Worm (Caenorhabditis elegans) whole organism, late embryonic: ENCODE measurements around the gene ZK1290.11.

ENCODE experiments used
- C38D4.7 ChIP-seq: fragments of 200-800 bp; sonication (Bioruptor generic); optimal IDR thresholded peaks from 2 replicates; lab custom pipeline; 2018; ENCODE audit warnings: mild to moderate bottlenecking, missing genetic modification characterization, moderate library complexity, missing compliant biosample characterization
- F13H6.1 ChIP-seq: sonication (generic microtip); optimal IDR thresholded peaks from 2 replicates; lab custom pipeline; 2016; ENCODE audit warnings: missing genetic modification characterization, missing compliant biosample characterization
- K02D7.2 ChIP-seq: sonication (generic microtip); optimal IDR thresholded peaks from 2 replicates; lab custom pipeline; 2017; ENCODE audit warnings: mild to moderate bottlenecking, missing genetic modification characterization, missing compliant biosample characterization
- K09A11.1 ChIP-seq: sonication (generic microtip); optimal IDR thresholded peaks from 2 replicates; lab custom pipeline; 2017; ENCODE audit warnings: antibody characterized with exemption, mild to moderate bottlenecking, missing genetic modification characterization, missing compliant biosample characterization; ENCODE audit not compliant: insufficient read depth
- ahr-1 ChIP-seq: sonication (generic microtip); optimal IDR thresholded peaks from 2 replicates; lab custom pipeline; 2016; ENCODE audit warnings: missing genetic modification characterization, missing compliant biosample characterization
- ama-1 ChIP-seq: fragments of 150-350 bp; optimal IDR thresholded peaks from 2 replicates; lab custom pipeline; 2014
- ceh-14 ChIP-seq: sonication (generic microtip); optimal IDR thresholded peaks from 2 replicates; lab custom pipeline; 2016; ENCODE audit warnings: missing genotype, missing genetic modification characterization, missing compliant biosample characterization
- ceh-18 ChIP-seq: sonication (generic microtip); optimal IDR thresholded peaks from 2 replicates; lab custom pipeline; 2016; ENCODE audit warnings: missing genetic modification characterization, missing compliant biosample characterization
- ceh-19 ChIP-seq: fragments of 200-800 bp; sonication (Bioruptor generic); optimal IDR thresholded peaks from 2 replicates; lab custom pipeline; 2018; ENCODE audit warnings: mild to moderate bottlenecking, missing genetic modification characterization, missing compliant biosample characterization
- ceh-24 ChIP-seq: sonication (generic microtip); optimal IDR thresholded peaks from 2 replicates; lab custom pipeline; 2016; ENCODE audit warnings: mild to moderate bottlenecking, missing genetic modification characterization, missing compliant biosample characterization
- ceh-34 ChIP-seq: sonication (generic microtip); optimal IDR thresholded peaks from 2 replicates; lab custom pipeline; 2016; ENCODE audit warnings: mild to moderate bottlenecking, missing genetic modification characterization, missing compliant biosample characterization
- ceh-6 ChIP-seq: fragments of 200-800 bp; sonication (Bioruptor generic); optimal IDR thresholded peaks from 2 replicates; lab custom pipeline; 2018; ENCODE audit warnings: mild to moderate bottlenecking, missing genetic modification characterization, missing compliant biosample characterization
- ceh-9 ChIP-seq: sonication (generic microtip); optimal IDR thresholded peaks from 2 replicates; lab custom pipeline; 2016; ENCODE audit warnings: mild to moderate bottlenecking, missing genetic modification characterization, inconsistent platforms, missing compliant biosample characterization
- dmd-4 ChIP-seq: sonication (generic microtip); optimal IDR thresholded peaks from 2 replicates; lab custom pipeline; 2016; ENCODE audit warnings: borderline replicate concordance, missing genetic modification characterization, missing compliant biosample characterization
- elt-4 ChIP-seq: sonication (generic microtip); optimal IDR thresholded peaks from 2 replicates; lab custom pipeline; 2016; ENCODE audit warnings: missing genetic modification characterization, missing compliant biosample characterization
- eyg-1 ChIP-seq: sonication (generic microtip); optimal IDR thresholded peaks from 2 replicates; lab custom pipeline; 2016; ENCODE audit warnings: missing genotype, missing genetic modification characterization, missing compliant biosample characterization
- fkh-10 ChIP-seq: fragments of 150-350 bp; optimal IDR thresholded peaks from 2 replicates; lab custom pipeline; 2014; ENCODE audit warnings: missing biosample characterization, missing genetic modification reagents, missing genetic modification characterization
- fkh-6 ChIP-seq: sonication (generic microtip); optimal IDR thresholded peaks from 2 replicates; lab custom pipeline; 2016; ENCODE audit warnings: missing genetic modification characterization, missing compliant biosample characterization
- hlh-13 ChIP-seq: fragments of 200-800 bp; sonication (Bioruptor generic); optimal IDR thresholded peaks from 2 replicates; lab custom pipeline; 2018; ENCODE audit warnings: mild to moderate bottlenecking, missing genetic modification characterization, missing compliant biosample characterization
- hlh-15 ChIP-seq: sonication (generic microtip); optimal IDR thresholded peaks from 2 replicates; lab custom pipeline; 2016; ENCODE audit warnings: missing genetic modification characterization, missing compliant biosample characterization
- hlh-30 ChIP-seq: sonication (generic microtip); optimal IDR thresholded peaks from 2 replicates; lab custom pipeline; 2017; ENCODE audit warnings: antibody characterized with exemption, missing genetic modification characterization, missing compliant biosample characterization; ENCODE audit not compliant: insufficient read depth
- hlh-6 ChIP-seq: sonication (generic microtip); optimal IDR thresholded peaks from 2 replicates; lab custom pipeline; 2016; ENCODE audit warnings: missing genotype, missing genetic modification characterization, missing compliant biosample characterization
- lin-11 ChIP-seq: fragments of 200-800 bp; sonication (Bioruptor generic); optimal IDR thresholded peaks from 2 replicates; lab custom pipeline; 2018; ENCODE audit warnings: mild to moderate bottlenecking, missing genetic modification characterization, missing compliant biosample characterization
- mec-3 ChIP-seq: sonication (generic microtip); optimal IDR thresholded peaks from 2 replicates; lab custom pipeline; 2016; ENCODE audit warnings: borderline replicate concordance, missing genetic modification characterization, missing compliant biosample characterization
- nhr-11 ChIP-seq: fragments of 150-350 bp; optimal IDR thresholded peaks from 2 replicates; lab custom pipeline; 2014; ENCODE audit warnings: missing biosample characterization, missing genetic modification characterization
- nhr-232 ChIP-seq: sonication (generic microtip); optimal IDR thresholded peaks from 2 replicates; lab custom pipeline; 2016; ENCODE audit warnings: missing genetic modification characterization, missing compliant biosample characterization
- odd-2 ChIP-seq: sonication (generic microtip); optimal IDR thresholded peaks from 2 replicates; lab custom pipeline; 2017; ENCODE audit warnings: antibody characterized with exemption, mild to moderate bottlenecking, missing genetic modification characterization, missing compliant biosample characterization
- pag-3 ChIP-seq: sonication (generic microtip); optimal IDR thresholded peaks from 2 replicates; lab custom pipeline; 2016; ENCODE audit warnings: missing compliant biosample characterization, missing genetic modification characterization, borderline replicate concordance
- pat-9 ChIP-seq: fragments of 200-800 bp; sonication (Bioruptor generic); optimal IDR thresholded peaks from 2 replicates; lab custom pipeline; 2018; ENCODE audit warnings: mild to moderate bottlenecking, missing genetic modification characterization, moderate library complexity, missing compliant biosample characterization
- pax-1 ChIP-seq: fragments of 150-350 bp; optimal IDR thresholded peaks from 2 replicates; lab custom pipeline; 2014; ENCODE audit warnings: missing biosample characterization, missing genetic modification characterization
- pha-4 ChIP-seq: fragments of 150-350 bp; optimal IDR thresholded peaks from 2 replicates; lab custom pipeline; 2018; ENCODE audit warnings: missing biosample characterization, missing genetic modification reagents, missing genetic modification characterization
- pros-1 ChIP-seq: fragments of 150-350 bp; optimal IDR thresholded peaks from 2 replicates; lab custom pipeline; 2014; ENCODE audit warnings: missing biosample characterization, missing genetic modification reagents, missing genetic modification characterization
- rnt-1 ChIP-seq: sonication (generic microtip); optimal IDR thresholded peaks from 2 replicates; lab custom pipeline; 2016; ENCODE audit warnings: missing genetic modification characterization, missing compliant biosample characterization
- syd-9 ChIP-seq: sonication (generic microtip); optimal IDR thresholded peaks from 2 replicates; lab custom pipeline; 2016; ENCODE audit warnings: mild to moderate bottlenecking, missing genetic modification characterization, moderate library complexity, missing compliant biosample characterization
- ttx-3 ChIP-seq: sonication (generic microtip); optimal IDR thresholded peaks from 2 replicates; lab custom pipeline; 2016; ENCODE audit warnings: missing genetic modification reagents, missing genetic modification characterization, missing compliant biosample characterization
- unc-3 ChIP-seq, 2 experiments: fragments of 200-800 bp in 1 of 2; sonication (Bioruptor generic) in 1 of 2; sonication (generic microtip) in 1 of 2; conservative IDR thresholded peaks in 1 of 2; optimal IDR thresholded peaks in 1 of 2; 2 replicates each; pipeline versions ENCODE4 v1.3.6 to Lab custom; 2016 to 2022; ENCODE audit warnings: missing compliant biosample characterization in 2 of 2, missing genetic modification characterization in 2 of 2, missing genetic modification reagents in 1 of 2
- unc-42 ChIP-seq: sonication (generic microtip); optimal IDR thresholded peaks from 2 replicates; lab custom pipeline; 2016; ENCODE audit warnings: missing genotype, missing genetic modification characterization, missing compliant biosample characterization
- ztf-16 ChIP-seq: sonication (generic microtip); optimal IDR thresholded peaks from 2 replicates; lab custom pipeline; 2017; ENCODE audit warnings: missing genetic modification characterization, missing compliant biosample characterization

Gene ZK1290.11

DNA sequence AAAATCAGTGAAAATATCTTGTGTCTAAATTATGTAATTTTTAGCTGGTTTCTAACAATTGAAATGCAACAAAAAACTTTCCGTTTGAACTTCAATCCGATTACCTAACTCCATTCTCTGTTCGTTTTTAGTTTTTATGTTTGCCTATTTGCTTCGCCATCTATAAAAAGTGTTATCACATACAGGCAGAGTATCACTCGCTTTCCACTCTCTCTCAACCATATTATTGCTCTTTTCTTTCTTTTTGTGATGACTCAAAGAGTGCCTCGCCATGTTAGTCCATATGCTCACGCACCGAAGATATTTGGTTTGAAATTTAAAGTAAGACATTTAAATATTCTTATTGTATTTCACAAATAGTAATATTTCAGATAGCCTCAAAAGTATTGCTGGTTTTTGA is 26.5 kb downstream of the ZK1290.11 start, which contains the start of gene ZK1290.13:
Gene ZK1290.13, plus strand, starts transcription at position 73 of the 400 bp plus-strand sequence.
- no peak for TF ChIP-seq odd-2
- no peak for TF ChIP-seq fkh-6 (tag; lab: Kevin White, UChicago)
- no peak for TF ChIP-seq unc-3 (GFP tag; conservative IDR thresholded peaks at IDR 0.05; lab: Robert Waterston, UW)
- no peak for TF ChIP-seq unc-3 (tag; optimal IDR thresholded peaks at IDR 0.05; lab: Kevin White, UChicago)
- TF ChIP-seq hlh-30, result no peak
- no peak for TF ChIP-seq ceh-34
- TF ChIP-seq ceh-9 (tag; lab: Kevin White, UChicago), result no peak
- no peak for TF ChIP-seq mec-3 (tag; lab: Kevin White, UChicago)
- no peak for TF ChIP-seq pax-1 (tag; lab: Kevin White, UChicago)
- no peak for TF ChIP-seq ceh-19 (GFP tag; lab: Kevin White, UChicago)
- TF ChIP-seq eyg-1 (tag; lab: Kevin White, UChicago), result no peak
- no peak for TF ChIP-seq unc-42 (tag; lab: Kevin White, UChicago)
- TF ChIP-seq hlh-6, result no peak
- TF ChIP-seq pha-4, result no peak
- no peak for TF ChIP-seq ama-1 (lab: Kevin White, UChicago)
- TF ChIP-seq nhr-232, result no peak
- TF ChIP-seq C38D4.7, result no peak
- TF ChIP-seq F13H6.1 (tag; lab: Kevin White, UChicago), result no peak
- TF ChIP-seq, all 69 proteins: peak for 0

DNA sequence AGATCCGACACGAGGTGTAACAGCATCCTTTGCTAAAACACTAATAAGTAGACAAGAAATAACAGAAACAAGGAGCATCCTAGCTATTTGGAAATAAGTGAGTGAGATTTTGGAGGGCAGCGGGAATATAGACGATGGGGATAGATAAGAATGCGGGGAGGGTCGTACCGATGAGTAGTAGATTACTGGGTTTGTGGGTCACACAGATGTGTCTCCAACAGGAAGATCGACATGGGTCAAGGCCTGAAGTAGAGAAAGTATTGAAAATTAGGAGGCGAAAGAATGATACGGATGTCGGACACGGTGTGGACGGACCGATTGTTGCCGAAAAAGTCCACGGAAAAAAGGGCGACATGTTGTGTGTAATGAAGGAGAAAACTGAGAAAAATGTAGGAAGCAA is 27.0 kb downstream of the ZK1290.11 start, which contains the start of gene wrt-10:
Gene wrt-10, minus strand, starts transcription at position 195 of the 400 bp plus-strand sequence.
- TF ChIP-seq K09A11.1 (tag; lab: Kevin White, UChicago) (no peak), pros-1 (tag; lab: Kevin White, UChicago) (no peak), hlh-13 (GFP tag; lab: Kevin White, UChicago) (no peak), C38D4.7 (no peak), pat-9 (tag; lab: Kevin White, UChicago) (no peak), ceh-24 (tag; lab: Kevin White, UChicago) (no peak), ama-1 (lab: Kevin White, UChicago) (no peak), pag-3 (tag; lab: Kevin White, UChicago) (no peak)

DNA sequence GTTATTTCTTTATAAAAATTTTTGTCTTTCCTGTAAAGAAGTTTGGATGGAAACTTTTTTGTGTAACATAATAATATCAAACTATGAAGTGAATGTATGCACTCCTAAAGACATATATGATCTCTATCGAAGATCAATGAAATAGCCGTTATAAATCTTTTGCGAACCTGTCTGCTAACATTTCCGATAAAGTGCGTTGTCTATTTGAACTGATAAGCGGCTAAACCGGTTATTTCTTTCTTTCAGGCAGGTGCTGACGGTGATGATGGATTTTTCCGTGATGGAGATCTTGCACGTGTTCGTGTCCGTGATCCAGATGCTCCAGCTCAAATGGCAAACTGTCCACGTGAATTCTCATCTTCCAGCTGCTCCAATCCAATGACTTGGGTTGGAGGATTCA is 29.9 kb downstream of the ZK1290.11 start:
- TF ChIP-seq hlh-6 (no peak), pag-3 (tag; lab: Kevin White, UChicago) (no peak), ceh-18 (tag; lab: Kevin White, UChicago) (no peak), ahr-1 (tag; lab: Kevin White, UChicago) (no peak), ceh-14 (tag; lab: Kevin White, UChicago) (no peak), eyg-1 (tag; lab: Kevin White, UChicago) (no peak), hlh-15 (tag; lab: Kevin White, UChicago) (no peak), elt-4 (no peak), ceh-6 (GFP tag; lab: Kevin White, UChicago) (no peak), syd-9 (tag; lab: Kevin White, UChicago) (no peak), unc-3 (GFP tag; conservative IDR thresholded peaks at IDR 0.05; lab: Robert Waterston, UW) (no peak), unc-3 (tag; optimal IDR thresholded peaks at IDR 0.05; lab: Kevin White, UChicago) (no peak), nhr-232 (no peak), ttx-3 (tag; lab: Kevin White, UChicago) (no peak), ztf-16 (tag; lab: Kevin White, UChicago) (no peak), K09A11.1 (tag; lab: Kevin White, UChicago) (no peak), nhr-11 (tag; lab: Kevin White, UChicago) (no peak)
- TF ChIP-seq, all 69 proteins: peak for 0

DNA sequence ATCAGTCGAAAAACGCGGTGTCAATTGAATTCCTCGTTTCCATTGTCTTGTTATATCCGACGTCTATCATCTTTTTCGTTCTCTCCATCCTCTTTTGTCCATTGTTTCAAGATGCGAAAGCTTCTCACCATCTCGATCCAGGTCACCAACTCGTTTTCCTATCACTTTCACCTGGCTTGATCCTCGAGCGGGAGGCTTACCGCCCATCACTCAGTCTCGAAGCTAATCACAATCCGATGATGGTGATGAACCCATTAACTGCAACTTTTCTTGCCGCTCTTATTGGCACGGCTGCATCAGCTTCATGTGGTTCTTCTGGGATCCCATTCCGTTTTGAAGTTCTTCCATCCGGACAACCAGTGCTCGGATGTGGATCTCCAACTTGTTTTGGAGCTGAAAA is 30.4 kb downstream of the ZK1290.11 start, which contains the start of gene wrt-1:
Gene wrt-1, plus strand, starts transcription at position 53 of the 400 bp plus-strand sequence.
- TF ChIP-seq K02D7.2 (tag; lab: Kevin White, UChicago) (no peak), rnt-1 (tag; lab: Kevin White, UChicago) (no peak), ceh-9 (tag; lab: Kevin White, UChicago) (no peak), ama-1 (lab: Kevin White, UChicago) (no peak), pag-3 (tag; lab: Kevin White, UChicago) (no peak), fkh-6 (tag; lab: Kevin White, UChicago) (no peak), lin-11 (tag; lab: Kevin White, UChicago) (no peak), ceh-34 (no peak), C38D4.7 (no peak), dmd-4 (tag; lab: Kevin White, UChicago) (no peak), fkh-10 (GFP tag; lab: Kevin White, UChicago) (no peak), hlh-15 (tag; lab: Kevin White, UChicago) (no peak), syd-9 (tag; lab: Kevin White, UChicago) (no peak), ceh-14 (tag; lab: Kevin White, UChicago) (no peak)
